Worm (Caenorhabditis elegans) whole organism, late embryonic: ENCODE results near the gene srz-23.

Experiments used
- C08G9.2 ChIP-seq: sonication (generic microtip); optimal IDR thresholded peaks from 2 replicates; lab custom pipeline; 2016; ENCODE audit warnings: mild to moderate bottlenecking, missing genetic modification characterization, moderate library complexity, missing compliant biosample characterization
- C38D4.7 ChIP-seq: fragments of 200-800 bp; sonication (Bioruptor generic); optimal IDR thresholded peaks from 2 replicates; lab custom pipeline; 2018; ENCODE audit warnings: mild to moderate bottlenecking, missing genetic modification characterization, moderate library complexity, missing compliant biosample characterization
- K02D7.2 ChIP-seq: sonication (generic microtip); optimal IDR thresholded peaks from 2 replicates; lab custom pipeline; 2017; ENCODE audit warnings: mild to moderate bottlenecking, missing genetic modification characterization, missing compliant biosample characterization
- Y22D7AL.16 ChIP-seq: sonication (generic microtip); optimal IDR thresholded peaks from 2 replicates; lab custom pipeline; 2016; ENCODE audit warnings: missing genetic modification characterization, missing compliant biosample characterization
- ahr-1 ChIP-seq: sonication (generic microtip); optimal IDR thresholded peaks from 2 replicates; lab custom pipeline; 2016; ENCODE audit warnings: missing genetic modification characterization, missing compliant biosample characterization
- ceh-14 ChIP-seq: sonication (generic microtip); optimal IDR thresholded peaks from 2 replicates; lab custom pipeline; 2016; ENCODE audit warnings: missing genotype, missing genetic modification characterization, missing compliant biosample characterization
- ceh-2 ChIP-seq: sonication (generic microtip); optimal IDR thresholded peaks from 2 replicates; lab custom pipeline; 2016; ENCODE audit warnings: missing genotype, missing genetic modification characterization, missing compliant biosample characterization
- ceh-30 ChIP-seq: fragments of 150-350 bp; optimal IDR thresholded peaks from 2 replicates; lab custom pipeline; 2014; ENCODE audit warnings: missing biosample characterization, missing genetic modification characterization
- ceh-48 ChIP-seq: sonication (generic microtip); optimal IDR thresholded peaks from 2 replicates; lab custom pipeline; 2016; ENCODE audit warnings: missing genetic modification characterization, inconsistent platforms, missing compliant biosample characterization
- ceh-6 ChIP-seq: fragments of 200-800 bp; sonication (Bioruptor generic); optimal IDR thresholded peaks from 2 replicates; lab custom pipeline; 2018; ENCODE audit warnings: mild to moderate bottlenecking, missing genetic modification characterization, missing compliant biosample characterization
- che-1 ChIP-seq: sonication (generic microtip); optimal IDR thresholded peaks from 2 replicates; lab custom pipeline; 2016; ENCODE audit warnings: mild to moderate bottlenecking, missing genetic modification characterization, missing compliant biosample characterization
- elt-2 ChIP-seq: sonication (generic microtip); optimal IDR thresholded peaks from 2 replicates; lab custom pipeline; 2016; ENCODE audit warnings: missing genetic modification reagents, missing genetic modification characterization, missing compliant biosample characterization
- elt-4 ChIP-seq: sonication (generic microtip); optimal IDR thresholded peaks from 2 replicates; lab custom pipeline; 2016; ENCODE audit warnings: missing genetic modification characterization, missing compliant biosample characterization
- eyg-1 ChIP-seq: sonication (generic microtip); optimal IDR thresholded peaks from 2 replicates; lab custom pipeline; 2016; ENCODE audit warnings: missing genotype, missing genetic modification characterization, missing compliant biosample characterization
- fkh-10 ChIP-seq: fragments of 150-350 bp; optimal IDR thresholded peaks from 2 replicates; lab custom pipeline; 2014; ENCODE audit warnings: missing biosample characterization, missing genetic modification reagents, missing genetic modification characterization
- gmeb-2 ChIP-seq: sonication (generic microtip); optimal IDR thresholded peaks from 2 replicates; lab custom pipeline; 2016; ENCODE audit warnings: missing genetic modification characterization, inconsistent platforms, missing compliant biosample characterization
- hlh-15 ChIP-seq: sonication (generic microtip); optimal IDR thresholded peaks from 2 replicates; lab custom pipeline; 2016; ENCODE audit warnings: missing genetic modification characterization, missing compliant biosample characterization
- hlh-6 ChIP-seq: sonication (generic microtip); optimal IDR thresholded peaks from 2 replicates; lab custom pipeline; 2016; ENCODE audit warnings: missing genotype, missing genetic modification characterization, missing compliant biosample characterization
- hlh-8 ChIP-seq: sonication (generic microtip); optimal IDR thresholded peaks from 2 replicates; lab custom pipeline; 2016; ENCODE audit warnings: missing genotype, missing genetic modification characterization, missing compliant biosample characterization
- lin-11 ChIP-seq: fragments of 200-800 bp; sonication (Bioruptor generic); optimal IDR thresholded peaks from 2 replicates; lab custom pipeline; 2018; ENCODE audit warnings: mild to moderate bottlenecking, missing genetic modification characterization, missing compliant biosample characterization
- madf-2 ChIP-seq: sonication (generic microtip); optimal IDR thresholded peaks from 2 replicates; lab custom pipeline; 2017; ENCODE audit warnings: missing genetic modification characterization, missing compliant biosample characterization
- nfya-1 ChIP-seq: sonication (generic microtip); optimal IDR thresholded peaks from 2 replicates; lab custom pipeline; 2017; ENCODE audit warnings: missing genetic modification characterization, mild to moderate bottlenecking, missing compliant biosample characterization, antibody characterized with exemption, moderate library complexity
- nhr-232 ChIP-seq: sonication (generic microtip); optimal IDR thresholded peaks from 2 replicates; lab custom pipeline; 2016; ENCODE audit warnings: missing genetic modification characterization, missing compliant biosample characterization
- npax-4 ChIP-seq: sonication (generic microtip); optimal IDR thresholded peaks from 2 replicates; lab custom pipeline; 2016; ENCODE audit warnings: missing genetic modification characterization, missing compliant biosample characterization
- pag-3 ChIP-seq: sonication (generic microtip); optimal IDR thresholded peaks from 2 replicates; lab custom pipeline; 2016; ENCODE audit warnings: missing compliant biosample characterization, missing genetic modification characterization, borderline replicate concordance
- pat-9 ChIP-seq: fragments of 200-800 bp; sonication (Bioruptor generic); optimal IDR thresholded peaks from 2 replicates; lab custom pipeline; 2018; ENCODE audit warnings: mild to moderate bottlenecking, missing genetic modification characterization, moderate library complexity, missing compliant biosample characterization
- pax-1 ChIP-seq: fragments of 150-350 bp; optimal IDR thresholded peaks from 2 replicates; lab custom pipeline; 2014; ENCODE audit warnings: missing biosample characterization, missing genetic modification characterization
- pha-2 ChIP-seq: sonication (generic microtip); optimal IDR thresholded peaks from 2 replicates; lab custom pipeline; 2017; ENCODE audit warnings: mild to moderate bottlenecking, missing genetic modification characterization, missing compliant biosample characterization
- pqm-1 ChIP-seq: sonication (generic microtip); optimal IDR thresholded peaks from 2 replicates; lab custom pipeline; 2016; ENCODE audit warnings: missing genetic modification characterization, missing compliant biosample characterization
- pros-1 ChIP-seq: fragments of 150-350 bp; optimal IDR thresholded peaks from 2 replicates; lab custom pipeline; 2014; ENCODE audit warnings: missing biosample characterization, missing genetic modification reagents, missing genetic modification characterization
- ref-2 ChIP-seq: sonication (generic microtip); optimal IDR thresholded peaks from 2 replicates; lab custom pipeline; 2016; ENCODE audit warnings: missing genetic modification characterization, missing compliant biosample characterization
- rnt-1 ChIP-seq: sonication (generic microtip); optimal IDR thresholded peaks from 2 replicates; lab custom pipeline; 2016; ENCODE audit warnings: missing genetic modification characterization, missing compliant biosample characterization
- sox-2 ChIP-seq: fragments of 200-800 bp; sonication (Bioruptor generic); IDR thresholded peaks from 2 replicates; pipeline ENCODE4 v1.3.6; 2022; ENCODE audit warnings: missing genetic modification reagents, missing genetic modification characterization, missing compliant biosample characterization
- sox-4 ChIP-seq: sonication (generic microtip); optimal IDR thresholded peaks from 2 replicates; lab custom pipeline; 2017; ENCODE audit warnings: mild to moderate bottlenecking, missing genetic modification characterization, inconsistent platforms, missing compliant biosample characterization
- syd-9 ChIP-seq: sonication (generic microtip); optimal IDR thresholded peaks from 2 replicates; lab custom pipeline; 2016; ENCODE audit warnings: mild to moderate bottlenecking, missing genetic modification characterization, moderate library complexity, missing compliant biosample characterization
- tbx-7 ChIP-seq: sonication (generic microtip); optimal IDR thresholded peaks from 2 replicates; lab custom pipeline; 2016; ENCODE audit warnings: missing genotype, missing genetic modification characterization, missing compliant biosample characterization
- unc-3 ChIP-seq, 2 experiments: fragments of 200-800 bp in 1 of 2; sonication (Bioruptor generic) in 1 of 2; sonication (generic microtip) in 1 of 2; conservative IDR thresholded peaks in 1 of 2; optimal IDR thresholded peaks in 1 of 2; 2 replicates each; pipeline versions ENCODE4 v1.3.6 to Lab custom; 2016 to 2022; ENCODE audit warnings: missing compliant biosample characterization in 2 of 2, missing genetic modification characterization in 2 of 2, missing genetic modification reagents in 1 of 2
- unc-86 ChIP-seq: sonication (generic microtip); optimal IDR thresholded peaks from 2 replicates; lab custom pipeline; 2016; ENCODE audit warnings: missing genetic modification characterization, missing compliant biosample characterization
- ztf-16 ChIP-seq: sonication (generic microtip); optimal IDR thresholded peaks from 2 replicates; lab custom pipeline; 2017; ENCODE audit warnings: missing genetic modification characterization, missing compliant biosample characterization

Gene srz-23

DNA sequence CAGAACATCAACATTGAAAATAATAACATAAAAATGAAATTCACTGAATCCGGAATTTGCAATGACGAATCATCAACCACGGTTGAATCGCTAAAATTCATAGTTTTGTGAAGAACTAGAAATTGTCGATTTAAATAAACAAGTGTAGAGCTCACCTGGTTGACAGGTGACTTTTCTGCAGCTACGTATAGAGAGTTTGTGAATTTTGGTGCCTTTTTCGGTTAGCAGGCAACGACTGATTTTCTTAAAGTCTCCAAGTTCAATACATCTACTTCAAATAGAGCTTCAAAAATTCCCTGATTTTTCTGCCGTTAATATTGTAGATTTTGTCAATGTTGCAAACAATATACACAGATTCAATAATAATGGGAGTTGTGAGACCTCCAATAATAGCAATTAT, 23.7 kb downstream of the srz-23 start, which contains the start of gene srz-69:
Gene srz-69 (minus strand): TSS at position 101 of the 400 bp plus-strand sequence.
- no peak for TF ChIP-seq lin-11
- no peak for TF ChIP-seq tbx-7 (tag; lab: Kevin White, UChicago)
- no peak for TF ChIP-seq elt-4 (tag; lab: Kevin White, UChicago)
- TF ChIP-seq pros-1 = no peak
- TF ChIP-seq ceh-14 (tag; lab: Kevin White, UChicago) = no peak
- TF ChIP-seq madf-2 (tag; lab: Kevin White, UChicago) = no peak
- TF ChIP-seq nhr-232 (tag; lab: Kevin White, UChicago) = no peak
- no peak for TF ChIP-seq elt-2 (tag; lab: Kevin White, UChicago)
- TF ChIP-seq pag-3 = no peak

DNA sequence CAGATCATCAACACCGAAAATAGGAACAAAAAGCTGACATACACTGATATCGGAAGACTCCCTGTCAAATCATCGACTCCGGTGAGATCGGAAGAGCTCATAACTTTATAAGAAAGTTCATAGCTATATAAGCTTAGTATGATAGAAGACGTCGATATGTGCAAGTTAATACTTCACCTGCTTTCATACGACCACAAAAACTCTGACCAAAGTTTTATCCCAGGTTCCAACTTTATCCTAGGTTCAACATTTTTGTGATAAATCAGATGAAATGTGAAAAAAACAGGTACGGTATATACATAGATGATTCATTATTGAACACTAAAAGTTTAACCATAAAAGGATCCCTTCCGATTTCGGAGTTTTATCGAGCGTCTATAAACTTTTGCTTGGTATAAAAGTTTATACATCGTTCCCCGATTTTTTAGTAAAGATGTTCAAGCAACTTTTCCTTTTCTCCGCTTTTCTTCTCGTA, 25.5 kb downstream of the srz-23 start, which contains the start of the genes srz-70 and C09G12.5:
Gene srz-70 (minus strand): TSS at position 101 of the 475 bp plus-strand sequence.
Gene C09G12.5 (plus strand): TSS at position 425 of the 475 bp plus-strand sequence.
- TF ChIP-seq fkh-10 (GFP tag; lab: Kevin White, UChicago) = no peak
- TF ChIP-seq hlh-8 (tag; lab: Kevin White, UChicago) = no peak
- no peak for TF ChIP-seq pat-9 (tag; lab: Kevin White, UChicago)
- no peak for TF ChIP-seq elt-2 (tag; lab: Kevin White, UChicago)
- no peak for TF ChIP-seq che-1 (tag; lab: Kevin White, UChicago)
- TF ChIP-seq pha-2 (tag; lab: Kevin White, UChicago) = no peak
- TF ChIP-seq elt-4 (tag; lab: Kevin White, UChicago) = no peak
- no peak for TF ChIP-seq eyg-1 (tag; lab: Kevin White, UChicago)
- no peak for TF ChIP-seq nhr-232 (tag; lab: Kevin White, UChicago)

- no peak for TF ChIP-seq rnt-1 (tag; lab: Kevin White, UChicago)
- TF ChIP-seq ceh-30 (tag; lab: Kevin White, UChicago) = no peak
- TF ChIP-seq pat-9 (tag; lab: Kevin White, UChicago) = no peak
- no peak for TF ChIP-seq npax-4 (tag; lab: Kevin White, UChicago)
- TF ChIP-seq unc-3 (GFP tag; conservative IDR thresholded peaks at IDR 0.05; lab: Robert Waterston, UW) = no peak
- TF ChIP-seq unc-3 (tag; optimal IDR thresholded peaks at IDR 0.05; lab: Kevin White, UChicago) = no peak
- no peak for TF ChIP-seq gmeb-2 (tag; lab: Kevin White, UChicago)
- TF ChIP-seq pqm-1 (tag; lab: Kevin White, UChicago) = no peak
- TF ChIP-seq ceh-6 = no peak
- TF ChIP-seq che-1 (tag; lab: Kevin White, UChicago) = no peak
- TF ChIP-seq K02D7.2 = no peak
- no peak for TF ChIP-seq ceh-14 (tag; lab: Kevin White, UChicago)
- TF ChIP-seq lin-11 = no peak
- TF ChIP-seq sox-4 (tag; lab: Kevin White, UChicago) = no peak
- TF ChIP-seq nfya-1 (tag; lab: Kevin White, UChicago) = no peak
- TF ChIP-seq hlh-8 (tag; lab: Kevin White, UChicago) = no peak
- no peak for TF ChIP-seq pax-1 (tag; lab: Kevin White, UChicago)
- TF ChIP-seq fkh-10 (GFP tag; lab: Kevin White, UChicago) = no peak
- no peak for TF ChIP-seq hlh-6 (tag; lab: Kevin White, UChicago)
- TF ChIP-seq, all 69 proteins: peak for 0
Observed at ce11 chrIV:3481760-3482159, 28.4 kb downstream of the srz-23 start, which contains the start of gene srz-37. Gene srz-37 (minus strand): TSS chrIV:3481860.

ce11 chrIV:3482195-3482959, 29.0 kb downstream of the srz-23 start, which contains the start of gene srz-82:
Gene srz-82 (plus strand): TSS chrIV:3482895.
- no peak for TF ChIP-seq ref-2 (tag; lab: Kevin White, UChicago)
- TF ChIP-seq ceh-48 (tag; lab: Kevin White, UChicago) = no peak
- no peak for TF ChIP-seq C08G9.2
- TF ChIP-seq syd-9 (tag; lab: Kevin White, UChicago) = no peak
- no peak for TF ChIP-seq pax-1 (tag; lab: Kevin White, UChicago)
- no peak for TF ChIP-seq C38D4.7 (GFP tag; lab: Kevin White, UChicago)
- TF ChIP-seq ceh-14 (tag; lab: Kevin White, UChicago) = no peak
- no peak for TF ChIP-seq hlh-15 (tag; lab: Kevin White, UChicago)
- TF ChIP-seq lin-11 = no peak
- no peak for TF ChIP-seq Y22D7AL.16 (tag; lab: Kevin White, UChicago)
- no peak for TF ChIP-seq npax-4 (tag; lab: Kevin White, UChicago)
- TF ChIP-seq ceh-2 (tag; lab: Kevin White, UChicago) = no peak
- TF ChIP-seq ahr-1 (tag; lab: Kevin White, UChicago) = no peak
- no peak for TF ChIP-seq ztf-16 (tag; lab: Kevin White, UChicago)
- no peak for TF ChIP-seq sox-2 (GFP tag; lab: Robert Waterston, UW)
- TF ChIP-seq unc-86 (tag; lab: Kevin White, UChicago) = no peak
- TF ChIP-seq madf-2 (tag; lab: Kevin White, UChicago) = no peak
